Worm (Caenorhabditis elegans): ENCODE results near the gene T23G4.2.

DNA sequence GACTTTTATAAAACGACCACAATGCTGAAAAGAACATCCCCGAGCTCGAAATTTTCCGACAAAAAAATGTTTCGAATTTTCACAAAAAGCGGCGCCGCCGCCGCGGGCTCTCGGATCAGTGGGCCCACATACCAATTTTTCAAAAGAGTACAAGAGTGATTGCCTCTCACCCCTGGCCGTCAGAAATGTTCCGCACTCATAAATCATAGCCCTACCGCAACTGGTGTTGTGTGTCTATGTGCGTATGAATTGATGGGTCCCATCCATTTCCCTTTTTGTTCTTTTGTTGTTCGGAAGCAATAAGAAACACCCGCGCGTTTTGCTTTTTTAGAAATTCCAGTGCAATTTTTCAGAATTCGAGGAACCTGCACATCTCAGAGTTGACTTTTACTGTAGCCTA is 5.2 kb upstream of the T23G4.2 start:
- TF ChIP-seq cog-1 (tag; optimal IDR thresholded peaks at IDR 0.05) (no peak), ref-1 (GFP tag; conservative IDR thresholded peaks at IDR 0.05) (no peak), med-1 (GFP tag; optimal IDR thresholded peaks at IDR 0.05; ENCODE audit: insufficient read depth) (no peak), flt-1 (GFP tag; IDR thresholded peaks at IDR 0.05) (no peak), klf-2 (GFP tag; conservative IDR thresholded peaks at IDR 0.05) (no peak), tab-1 (GFP tag; IDR thresholded peaks at IDR 0.05) (no peak), T22C8.4 (GFP tag; IDR thresholded peaks at IDR 0.05) (no peak), ztf-23 (GFP tag; IDR thresholded peaks at IDR 0.05) (no peak)

Measured in whole organism, midembryonic.